Worm (Caenorhabditis elegans): ENCODE data around the gene drh-1.

DNA sequence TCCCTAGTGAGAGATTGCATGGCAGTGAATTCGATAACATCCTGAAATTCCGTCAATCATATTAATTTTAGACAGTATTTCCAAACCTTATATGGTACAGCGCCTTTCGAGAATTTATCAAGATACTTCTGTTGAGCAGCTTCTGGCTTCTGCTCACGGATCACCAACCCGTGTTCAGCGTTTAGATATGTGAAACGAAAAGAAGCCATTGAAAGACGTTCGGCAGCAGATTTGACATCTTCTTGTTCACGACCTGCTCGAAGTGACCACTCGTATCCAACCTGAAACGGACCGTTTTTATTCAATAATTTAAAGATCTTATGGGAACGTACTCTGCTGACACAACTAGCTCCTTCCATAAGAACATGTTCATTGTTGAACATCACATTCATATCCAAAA is 31.5 kb downstream of the drh-1 start:
- no peak for TF ChIP-seq nhr-12 (tag; optimal IDR thresholded peaks at IDR 0.05)
- no peak for TF ChIP-seq unc-62 (GFP tag; optimal IDR thresholded peaks at IDR 0.05)
